Worm (Caenorhabditis elegans): ENCODE measurements around the gene Y42A5A.5.

Gene Y42A5A.5

DNA sequence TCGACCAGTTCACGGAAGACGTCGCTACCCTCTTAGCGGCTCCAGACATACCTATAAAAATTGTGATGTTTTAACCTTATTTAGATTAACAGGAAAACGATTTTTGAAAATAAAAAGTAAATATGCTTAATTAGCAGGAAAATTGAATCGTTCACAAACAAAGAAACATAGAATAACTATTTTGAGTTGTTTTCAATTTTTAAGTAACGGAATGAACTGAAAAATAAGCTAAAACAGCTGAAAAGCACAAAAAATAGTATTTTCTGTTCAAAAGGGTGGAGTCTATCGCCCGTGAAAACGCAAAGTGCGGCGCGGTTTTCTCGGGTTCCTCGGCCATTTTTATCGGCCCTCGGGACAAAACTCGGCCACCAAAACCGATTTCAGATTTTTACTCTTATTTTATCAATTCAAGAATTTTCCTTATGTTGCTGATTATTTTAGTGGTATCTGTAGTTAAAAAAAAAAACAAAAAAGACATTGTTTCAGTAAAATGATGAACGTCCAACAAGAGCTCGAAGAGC lies 14.3 kb upstream of the Y42A5A.5 start, which contains the start of the genes atp-5 and lmtr-3:
atp-5 (minus strand) TSS at position 51 of the 521 bp plus-strand sequence.
lmtr-3 (plus strand) TSS at position 370 of the 521 bp plus-strand sequence.
- no peak for TF ChIP-seq unc-62 (GFP tag; optimal IDR thresholded peaks at IDR 0.05)

DNA sequence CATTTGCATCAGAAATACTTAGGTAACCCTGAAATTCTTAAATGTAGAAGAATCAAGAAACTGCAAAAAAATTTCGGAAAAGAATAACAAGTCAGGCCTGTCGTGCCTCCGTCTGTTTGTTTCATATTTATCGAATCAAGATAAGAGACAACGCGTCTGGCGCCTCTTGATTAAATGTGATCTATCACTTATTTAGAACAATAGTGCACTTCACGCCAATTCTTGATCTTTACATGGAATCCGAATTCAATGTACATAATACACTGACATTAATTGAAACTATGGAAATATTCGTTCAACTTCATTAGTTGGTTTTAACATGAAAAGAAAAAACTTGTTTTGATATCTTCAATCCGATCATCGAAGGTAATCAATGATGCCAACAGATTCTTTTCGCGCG lies 12.9 kb upstream of the Y42A5A.5 start, which contains the start of gene mboa-2:
mboa-2 (minus strand) TSS at position 28 of the 400 bp plus-strand sequence.
- no peak for TF ChIP-seq unc-62 (GFP tag; optimal IDR thresholded peaks at IDR 0.05)

DNA sequence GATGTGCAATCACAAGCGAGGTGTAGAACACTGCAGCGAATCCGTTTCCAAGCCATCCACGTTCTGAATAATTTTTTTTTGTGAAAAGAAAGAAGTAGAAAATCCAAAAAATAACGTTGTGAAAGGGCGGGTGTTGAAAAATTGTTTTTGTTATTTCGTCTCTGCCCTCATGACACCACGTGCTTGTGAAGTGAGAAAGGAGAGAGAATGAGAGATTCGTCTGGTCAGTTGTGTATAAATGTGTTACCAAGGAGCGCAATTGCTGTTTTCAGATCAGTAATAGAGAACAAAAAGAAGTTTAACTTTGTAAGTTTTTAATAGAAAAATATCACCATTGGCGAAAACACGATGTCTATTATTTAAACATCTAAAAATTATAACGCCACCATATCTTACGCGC lies 11.7 kb upstream of the Y42A5A.5 start:
- no peak for TF ChIP-seq unc-62 (GFP tag; optimal IDR thresholded peaks at IDR 0.05)

DNA sequence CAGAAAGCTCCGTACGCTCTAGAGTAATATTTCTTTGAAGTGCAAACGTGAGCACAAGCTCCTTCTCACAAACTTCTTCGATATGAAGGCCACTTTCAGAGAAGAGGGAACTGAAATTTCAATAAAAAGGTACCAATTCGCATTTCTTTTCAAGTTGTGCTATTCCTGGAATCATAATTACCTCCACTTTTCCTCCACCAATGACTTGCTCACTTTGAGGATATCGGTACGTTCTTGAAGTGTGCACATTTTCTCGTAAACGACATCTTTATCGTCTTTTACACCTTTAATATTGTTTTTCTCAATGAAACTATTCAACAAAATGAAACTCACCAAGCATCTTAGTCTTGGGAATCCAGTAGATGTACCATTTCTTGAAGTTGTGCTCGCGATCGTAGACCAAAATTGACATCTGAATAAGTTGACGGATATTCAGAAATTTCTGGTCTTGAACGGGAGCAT lies 9.8 kb upstream of the Y42A5A.5 start, which contains the start of gene scb-1:
scb-1 (minus strand) TSS at position 412 of the 462 bp plus-strand sequence.
- TF ChIP-seq unc-62 (GFP tag; optimal IDR thresholded peaks at IDR 0.05): no peak

DNA sequence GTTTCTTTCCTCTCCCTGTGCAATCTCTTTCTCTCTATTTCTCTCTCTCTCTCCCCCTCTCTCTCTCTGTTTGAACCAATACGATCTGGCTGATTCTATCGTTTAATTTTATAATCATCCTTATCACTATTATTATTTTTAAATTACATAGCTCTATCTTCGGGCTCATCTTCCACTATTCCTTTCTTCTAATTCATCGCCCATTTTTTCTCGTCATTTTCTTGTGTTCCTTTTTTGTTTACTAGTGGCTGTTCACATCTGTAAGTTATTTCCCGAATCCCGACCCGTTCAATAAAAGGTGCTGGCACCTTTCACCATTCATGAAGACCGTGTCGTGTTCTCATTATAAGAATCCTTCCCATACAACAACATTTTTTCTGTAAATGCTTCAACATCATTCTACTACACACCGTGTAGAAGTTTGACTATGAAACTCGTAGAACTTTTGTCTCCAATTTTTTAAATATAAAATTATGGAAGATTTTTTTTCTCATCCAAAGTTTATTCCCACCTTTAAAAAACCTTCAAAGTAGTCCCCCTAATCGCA lies 8.7 kb upstream of the Y42A5A.5 start:
- TF ChIP-seq unc-62 (GFP tag; optimal IDR thresholded peaks at IDR 0.05): no peak

DNA sequence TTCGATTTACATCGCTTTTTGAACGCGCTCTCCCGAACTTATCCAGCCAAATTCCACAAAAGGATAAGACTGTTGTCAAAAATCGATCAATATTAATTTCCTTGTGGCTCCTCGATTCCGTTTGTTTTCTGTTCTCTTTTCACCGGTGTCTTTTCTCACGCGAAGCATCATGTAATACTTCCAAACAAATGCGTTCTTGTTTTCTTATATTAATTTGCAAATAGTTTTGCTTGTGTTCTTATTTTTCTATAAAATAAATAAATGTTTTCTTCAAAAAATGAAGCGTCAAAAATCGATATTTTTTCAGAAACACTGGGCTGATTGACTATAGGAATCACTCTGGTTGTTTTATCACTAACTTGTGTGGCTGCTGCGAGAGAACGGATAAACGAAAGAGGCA lies 4.1 kb upstream of the Y42A5A.5 start, which contains the start of gene math-33:
math-33 (plus strand) TSS at position 301 of the 400 bp plus-strand sequence.
- no peak for TF ChIP-seq unc-62 (GFP tag; optimal IDR thresholded peaks at IDR 0.05)

DNA sequence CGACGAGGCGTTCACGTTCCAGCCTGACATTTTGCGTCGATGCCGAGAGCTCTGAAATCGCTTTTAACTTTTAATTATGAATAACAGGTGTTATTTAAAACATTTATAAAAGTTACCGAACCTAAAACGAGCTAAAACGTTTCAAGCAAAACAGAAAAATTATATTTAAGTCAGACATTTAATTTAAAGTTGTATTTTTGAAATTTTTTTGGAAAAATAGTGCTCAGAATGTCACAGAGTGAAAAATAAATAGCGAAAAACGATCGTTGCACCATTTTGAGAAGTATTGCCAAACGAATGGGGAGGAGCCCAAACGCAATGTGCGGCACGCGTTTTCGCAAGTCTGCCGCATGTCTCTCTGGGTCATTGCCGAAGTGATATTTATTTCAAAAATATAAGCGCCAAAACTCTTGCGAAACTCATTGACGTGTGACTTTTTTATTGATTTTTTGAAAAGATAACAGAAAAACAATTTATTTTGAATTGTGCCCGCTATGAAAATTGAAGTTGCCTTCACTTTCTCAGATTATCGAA lies 3.6 kb upstream of the Y42A5A.5 start, which contains the start of gene erfa-3:
erfa-3 (minus strand) TSS at position 51 of the 534 bp plus-strand sequence.
- no peak for TF ChIP-seq unc-62 (GFP tag; optimal IDR thresholded peaks at IDR 0.05)

DNA sequence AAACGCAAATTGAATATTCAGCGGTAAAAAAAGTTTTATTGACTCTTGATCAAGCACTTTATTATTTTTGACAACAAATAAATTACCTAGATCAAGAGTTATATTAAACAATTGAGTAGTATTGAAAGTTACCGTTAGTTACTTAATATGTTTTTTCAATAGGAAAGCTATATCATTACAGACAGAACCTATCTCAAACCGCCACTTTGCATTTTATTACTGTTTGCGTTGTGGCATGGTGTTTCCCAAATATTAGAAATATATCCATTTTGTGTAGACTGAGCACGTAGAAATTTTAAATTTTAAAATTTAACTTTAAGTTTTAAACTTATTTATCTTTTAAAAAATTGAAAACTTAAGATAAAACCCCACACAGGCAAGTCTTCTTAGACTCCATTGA lies 5.1 kb downstream of the Y42A5A.5 start:
- TF ChIP-seq unc-62 (GFP tag; optimal IDR thresholded peaks at IDR 0.05): no peak

DNA sequence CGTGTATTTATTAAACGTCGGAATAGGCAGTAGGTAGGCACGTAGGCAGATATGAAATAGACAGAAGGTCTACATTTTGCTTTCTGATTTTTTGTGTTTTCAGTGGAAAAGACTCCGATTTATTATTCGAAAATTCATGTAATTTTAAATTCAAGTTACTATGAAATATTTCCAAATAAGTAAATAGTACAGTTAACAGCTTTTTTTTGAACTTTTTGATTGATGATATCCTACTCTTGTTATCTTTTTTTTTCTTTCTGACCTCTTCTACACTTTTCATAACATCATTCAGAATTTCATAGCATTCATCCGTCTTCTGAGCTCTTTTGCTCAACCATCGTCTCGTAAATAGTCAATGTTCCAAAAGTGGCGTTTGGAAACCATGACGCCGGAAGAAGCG lies 10.9 kb downstream of the Y42A5A.5 start, which contains the start of gene cdkl-1:
cdkl-1 (plus strand) TSS at position 301 of the 400 bp plus-strand sequence.
- TF ChIP-seq unc-62 (GFP tag; optimal IDR thresholded peaks at IDR 0.05): no peak

DNA sequence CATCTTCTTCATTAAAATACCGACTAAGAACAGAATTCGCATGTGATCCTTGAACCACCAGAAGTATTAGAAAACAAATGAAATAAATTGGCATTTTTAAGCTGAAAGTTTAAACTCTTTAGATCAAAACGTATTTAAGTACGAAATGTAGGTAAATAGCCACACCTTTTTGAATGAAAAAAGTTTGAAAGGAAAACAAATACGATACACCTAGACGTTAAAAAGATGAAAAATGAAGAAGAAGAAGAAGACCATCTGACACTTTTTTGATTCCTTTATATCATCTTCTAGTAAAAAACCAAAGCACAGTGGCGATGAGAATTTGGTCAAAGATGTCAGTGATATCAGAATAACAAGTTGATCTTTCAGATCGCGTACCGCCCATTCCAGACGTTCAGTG lies 13.7 kb downstream of the Y42A5A.5 start, which contains the start of gene Y42A5A.3:
Y42A5A.3 (minus strand) TSS at position 101 of the 400 bp plus-strand sequence.
- no peak for TF ChIP-seq unc-62 (GFP tag; optimal IDR thresholded peaks at IDR 0.05)

DNA sequence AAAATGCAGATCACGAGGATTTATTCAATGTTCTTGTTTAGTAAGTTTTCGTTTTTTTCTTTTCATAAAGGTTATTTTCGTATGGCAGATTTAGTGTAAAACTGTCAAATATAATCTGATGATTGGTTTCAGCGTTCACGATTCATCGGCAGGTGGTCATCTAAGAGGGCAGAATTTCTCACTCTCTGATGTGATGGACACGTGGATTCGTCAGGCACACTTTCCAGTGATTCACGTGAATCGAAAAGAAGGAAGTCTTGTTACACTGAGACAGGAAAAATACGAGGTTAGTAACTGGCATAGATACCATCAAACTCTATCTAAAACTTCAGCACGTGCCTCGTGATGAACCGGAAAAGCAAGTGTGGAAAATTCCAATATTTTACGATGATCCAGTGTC lies 14.8 kb downstream of the Y42A5A.5 start:
- no peak for TF ChIP-seq unc-62 (GFP tag; optimal IDR thresholded peaks at IDR 0.05)

DNA sequence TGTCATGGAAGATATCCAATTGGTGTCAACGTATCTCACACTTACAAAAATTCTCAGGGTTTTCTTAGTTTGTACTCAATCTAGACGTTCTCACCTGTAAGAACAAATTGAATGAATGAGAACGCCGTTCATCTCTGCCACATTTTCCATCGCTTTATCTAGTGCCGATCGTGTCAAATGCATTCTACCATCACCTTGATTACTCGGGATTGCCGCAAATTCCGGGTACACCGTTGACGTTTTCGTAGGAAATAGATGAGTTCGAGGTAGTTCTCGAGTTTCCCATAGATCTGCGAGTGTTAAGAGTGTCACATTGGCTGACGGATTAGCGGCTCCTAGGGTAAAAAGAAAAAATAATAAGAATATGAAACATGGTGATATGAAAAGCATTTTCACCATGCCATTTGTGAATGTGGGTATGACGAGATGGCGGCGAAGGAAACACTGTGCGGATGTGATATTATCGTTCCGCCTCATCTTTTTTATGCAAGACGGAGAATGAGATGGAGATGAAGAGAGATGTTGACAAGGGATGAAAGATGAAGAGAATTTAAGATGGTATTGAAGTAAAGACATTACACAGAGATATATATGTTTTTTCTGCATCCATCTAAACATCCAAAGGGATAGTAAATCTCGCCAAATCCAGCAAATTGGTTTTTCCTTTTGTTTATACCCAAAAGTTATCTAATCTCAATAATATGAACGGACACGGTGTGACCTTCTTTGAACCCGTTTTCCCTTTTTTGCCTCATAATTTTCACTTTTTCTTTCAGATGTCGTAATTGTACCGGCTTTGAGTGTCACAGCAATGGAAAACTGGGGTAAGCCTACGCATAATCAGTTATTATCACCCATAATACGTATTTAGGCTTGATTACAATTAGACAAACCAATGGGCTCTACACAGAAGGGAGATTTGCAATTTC lies 16.1 kb downstream of the Y42A5A.5 start, which contains the start of gene lact-8:
lact-8 (minus strand) TSS at position 445 of the 929 bp plus-strand sequence.
- TF ChIP-seq unc-62 (GFP tag; optimal IDR thresholded peaks at IDR 0.05): no peak

DNA sequence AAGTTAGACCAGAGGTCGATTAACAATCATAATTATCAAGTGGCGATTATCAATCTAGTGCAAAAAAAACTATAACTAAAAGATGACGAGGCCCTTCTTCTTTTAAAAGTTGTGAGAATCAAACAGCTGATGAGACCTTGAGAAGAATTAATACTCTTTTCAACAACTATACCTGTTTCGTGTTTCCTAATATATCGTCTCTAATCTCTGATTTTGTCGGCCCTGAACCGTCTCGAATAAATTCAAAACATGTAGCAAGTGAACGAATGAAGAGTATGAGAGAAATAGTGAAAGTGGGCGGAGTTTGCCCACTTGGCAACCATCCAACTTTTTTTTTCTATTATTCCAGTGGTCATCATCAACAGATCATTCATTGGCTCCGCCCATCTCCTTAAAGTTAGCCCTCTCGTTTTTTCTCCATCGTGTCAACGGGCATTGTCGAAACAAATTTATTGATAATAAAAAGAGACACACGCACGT lies 22.0 kb downstream of the Y42A5A.5 start, which contains the start of gene Y42A5A.1:
Y42A5A.1 (plus strand) TSS at position 430 of the 480 bp plus-strand sequence.
- no peak for TF ChIP-seq unc-62 (GFP tag; optimal IDR thresholded peaks at IDR 0.05)

DNA sequence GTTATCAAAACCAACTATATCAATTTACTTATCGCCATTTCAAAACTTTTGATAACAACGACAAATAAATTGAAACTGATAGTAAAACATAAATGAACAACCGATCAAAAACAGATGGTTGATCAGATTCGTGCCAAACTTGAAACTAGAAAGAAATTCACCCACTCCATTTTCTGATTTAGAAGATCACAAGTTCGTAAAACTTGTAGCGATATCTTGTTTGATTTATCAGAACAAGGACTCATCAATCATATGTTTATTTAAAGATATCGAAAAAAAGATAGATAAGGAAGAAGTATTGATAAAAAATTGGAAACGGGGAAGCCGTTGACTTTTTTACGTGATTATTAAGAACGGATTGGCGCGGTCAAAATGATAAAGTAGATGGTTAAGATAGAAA lies 22.4 kb downstream of the Y42A5A.5 start:
- no peak for TF ChIP-seq unc-62 (GFP tag; optimal IDR thresholded peaks at IDR 0.05)

DNA sequence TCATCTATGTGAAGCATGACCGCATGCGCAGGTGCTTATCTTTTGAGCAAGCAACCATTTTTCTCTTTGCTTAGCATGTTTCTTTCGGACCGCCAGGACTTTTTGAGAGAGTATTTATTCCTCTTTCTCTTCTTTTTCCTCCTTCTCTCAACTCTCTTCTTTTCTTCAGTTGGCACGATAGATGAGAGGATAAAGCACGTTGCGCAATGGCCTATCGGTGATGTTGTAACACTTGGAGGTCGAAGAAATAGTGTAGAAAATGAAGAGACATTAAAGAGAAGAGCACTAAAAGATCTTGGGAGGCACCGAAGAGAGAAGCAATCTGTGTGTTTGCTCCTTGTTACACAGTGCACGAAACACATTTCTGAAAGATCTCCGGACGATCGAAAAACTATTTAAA lies 25.9 kb downstream of the Y42A5A.5 start:
- no peak for TF ChIP-seq unc-62 (GFP tag; optimal IDR thresholded peaks at IDR 0.05)

Measured in whole organism, dauer.